Fruit fly (Drosophila melanogaster): ENCODE measurements around the gene CG7656.
A peak's percentile ranks its signal among the peaks of the same experiment; 100 is the strongest.

DNA sequence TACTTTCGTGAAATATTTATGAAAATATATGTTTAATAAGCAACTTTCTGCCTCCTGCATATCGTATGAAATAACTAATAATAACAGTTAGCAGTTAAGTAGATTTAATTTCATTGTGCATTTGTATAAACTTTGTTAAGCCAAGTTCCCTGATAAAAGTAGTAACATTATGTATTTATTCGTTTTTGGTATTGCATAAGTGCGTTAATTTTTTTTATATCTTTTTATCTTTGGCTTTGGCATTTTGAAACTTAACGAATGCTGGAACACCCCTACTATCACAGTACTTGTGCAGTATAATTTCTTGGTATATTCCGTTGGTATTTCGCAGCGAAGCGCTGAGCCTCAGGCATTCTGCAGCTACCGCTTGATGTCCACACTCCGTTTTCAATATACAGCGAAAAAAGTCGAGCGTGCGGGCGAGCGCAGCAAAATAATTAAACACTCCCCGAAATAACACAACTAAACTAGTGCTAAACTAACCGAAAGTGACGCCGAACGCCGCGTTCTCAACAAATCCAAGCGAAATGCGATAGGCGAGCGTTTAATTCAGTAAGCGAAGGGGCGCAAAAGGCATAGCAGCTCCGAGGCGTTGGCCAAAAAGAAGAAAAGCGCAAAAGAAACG, 651 bp upstream of the CG7656 start, which contains the start of gene RhoGAP71E:
- TF ChIP-seq CG8159 (tag; optimal IDR thresholded peaks at IDR 0.05) (peak; percentile 36), CG13204 (GFP tag; optimal IDR thresholded peaks at IDR 0.05) (no peak), CG17806 (tag; optimal IDR thresholded peaks at IDR 0.05) (no peak), CG4496 (GFP tag; IDR thresholded peaks at IDR 0.05) (peak; percentile 73), fd96Ca (GFP tag; IDR thresholded peaks at IDR 0.05) (peak; percentile 51; the same call in 1 of the 3 replicates), rn (GFP tag; IDR thresholded peaks at IDR 0.05) (no peak), Pif1B (GFP tag; optimal IDR thresholded peaks at IDR 0.05) (no peak), CG34367 (tag; optimal IDR thresholded peaks at IDR 0.05) (peak; percentile 12), gl (tag; optimal IDR thresholded peaks at IDR 0.05) (no peak), CG8301 (tag; optimal IDR thresholded peaks at IDR 0.05) (peak; percentile 18), Ets98B (GFP tag; IDR thresholded peaks at IDR 0.05) (peak; percentile 54), EcR (GFP tag; optimal IDR thresholded peaks at IDR 0.05) (peak; percentile 33), D1 (tag; optimal IDR thresholded peaks at IDR 0.05) (no peak), Pif1A (GFP tag; optimal IDR thresholded peaks at IDR 0.05) (no peak)

Measured in whole organism, pupa.